Fruit fly (Drosophila melanogaster): ENCODE data around the gene CG7778.

CG7778 gene

DNA sequence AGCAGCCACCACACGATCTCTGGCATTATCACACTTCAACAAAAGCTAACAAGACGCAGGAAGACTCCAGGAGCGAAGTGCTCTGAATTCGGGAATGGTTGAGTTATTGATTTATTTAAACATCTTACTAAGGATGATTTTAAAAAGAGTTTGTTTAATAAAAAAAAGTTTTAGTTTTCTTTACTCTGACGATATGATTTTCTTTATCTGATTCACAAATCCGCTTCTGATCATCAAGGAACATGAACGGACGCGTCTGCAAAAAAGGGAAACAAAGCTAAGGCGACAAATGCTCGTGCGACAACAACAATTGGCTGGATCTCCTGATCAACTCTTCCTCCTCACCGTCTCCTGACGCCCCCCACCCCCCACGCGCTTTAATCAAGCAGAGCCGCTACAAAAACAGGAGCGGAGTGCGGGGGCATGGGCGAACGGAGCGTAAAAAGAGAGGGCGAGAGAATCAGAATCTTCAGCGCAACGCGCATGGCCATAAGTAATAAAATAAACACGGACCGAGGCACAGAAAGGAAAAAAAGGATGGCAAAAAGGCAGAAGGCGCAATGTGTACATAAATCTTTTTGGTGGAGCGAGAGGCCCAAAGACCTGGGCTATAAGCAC lies 47.1 kb upstream of the CG7778 start (continued):
- TF ChIP-seq CG7368 (GFP tag; optimal IDR thresholded peaks at IDR 0.05), result peak; percentile 72
- TF ChIP-seq lz (GFP tag; optimal IDR thresholded peaks at IDR 0.05), result peak; percentile 93
- TF ChIP-seq Hr38 (GFP tag; optimal IDR thresholded peaks at IDR 0.05), result no peak
- TF ChIP-seq CG31627 (GFP tag; optimal IDR thresholded peaks at IDR 0.05), result peak; percentile 86
- peak; percentile 94 for TF ChIP-seq Sox14 (GFP tag; optimal IDR thresholded peaks at IDR 0.05)
- peak; percentile 91 for TF ChIP-seq fd59A (GFP tag; optimal IDR thresholded peaks at IDR 0.05)
- TF ChIP-seq CG1621 (tag; optimal IDR thresholded peaks at IDR 0.05), result peak; percentile 74
- TF ChIP-seq Sox15 (GFP tag; optimal IDR thresholded peaks at IDR 0.05), result peak; percentile 78
- peak; percentile 60 to 70 for TF ChIP-seq salr (GFP tag; optimal IDR thresholded peaks at IDR 0.05)
- peak; percentile 82 for TF ChIP-seq Ets96B (tag; optimal IDR thresholded peaks at IDR 0.05)
- TF ChIP-seq CG16779 (tag; optimal IDR thresholded peaks at IDR 0.05), result no peak
- no peak for TF ChIP-seq CG4318 (GFP tag; optimal IDR thresholded peaks at IDR 0.05)
- peak; percentile 80 for TF ChIP-seq OdsH (GFP tag; optimal IDR thresholded peaks at IDR 0.05)
- no peak for TF ChIP-seq CG32006 (GFP tag; optimal IDR thresholded peaks at IDR 0.05)
- TF ChIP-seq Eip78C (GFP tag), result peak; percentile 97
- peak; percentile 91 for TF ChIP-seq Hr39 (GFP tag; optimal IDR thresholded peaks at IDR 0.05)
- peak; percentile 95 for TF ChIP-seq esn (GFP tag; optimal IDR thresholded peaks at IDR 0.05)
- peak; percentile 91 for TF ChIP-seq CG11902 (GFP tag; optimal IDR thresholded peaks at IDR 0.05)
- peak; percentile 79 for TF ChIP-seq vri (GFP tag; optimal IDR thresholded peaks at IDR 0.05)
- peak; percentile 89 for TF ChIP-seq Smox (GFP tag; optimal IDR thresholded peaks at IDR 0.05)
- no peak for TF ChIP-seq CG6276 (GFP tag; optimal IDR thresholded peaks at IDR 0.05)

dm6 chr2L:8300220-8301167 lies 45.9 kb upstream of the CG7778 start, which contains the start of gene Btk:
Btk (minus strand) TSS chr2L:8301079.
- no peak for TF ChIP-seq CG11762 (GFP tag; optimal IDR thresholded peaks at IDR 0.05; ENCODE audit: insufficient read depth)
- TF ChIP-seq fkh (GFP tag; optimal IDR thresholded peaks at IDR 0.05), result peak; percentile 61
- 0 out of 3 replicates have a peak, but pooled peaks have one; percentile 19 for TF ChIP-seq CG6163 (GFP tag; IDR thresholded peaks at IDR 0.05)
- peak; percentile 10 for TF ChIP-seq dsx (GFP tag; optimal IDR thresholded peaks at IDR 0.05; ENCODE audit: poor library complexity, severe bottlenecking)
- no peak for TF ChIP-seq OdsH (GFP tag; optimal IDR thresholded peaks at IDR 0.05)
- TF ChIP-seq Sox14 (GFP tag; optimal IDR thresholded peaks at IDR 0.05), result peak; percentile 27
- peak; percentile 83 for TF ChIP-seq Blimp-1 (GFP tag; optimal IDR thresholded peaks at IDR 0.05)
- TF ChIP-seq CG6854 (GFP tag; optimal IDR thresholded peaks at IDR 0.05), result peak; percentile 40
- TF ChIP-seq topi (GFP tag; optimal IDR thresholded peaks at IDR 0.05), result no peak

- TF ChIP-seq Blimp-1 (GFP tag; optimal IDR thresholded peaks at IDR 0.05), result no peak
- peak; percentile 0 for TF ChIP-seq esn (GFP tag; optimal IDR thresholded peaks at IDR 0.05)
Measured at dm6 chr2L:8302766-8303479, 43.5 kb upstream of the CG7778 start, which contains the start of the genes wol and Scgalpha. wol (minus strand) TSS chr2L:8302985. Scgalpha (plus strand) TSS chr2L:8303429.

- TF ChIP-seq fd85E (GFP tag; optimal IDR thresholded peaks at IDR 0.05), result no peak
Measured at dm6 chr2L:8304635-8305034, 41.8 kb upstream of the CG7778 start.

DNA sequence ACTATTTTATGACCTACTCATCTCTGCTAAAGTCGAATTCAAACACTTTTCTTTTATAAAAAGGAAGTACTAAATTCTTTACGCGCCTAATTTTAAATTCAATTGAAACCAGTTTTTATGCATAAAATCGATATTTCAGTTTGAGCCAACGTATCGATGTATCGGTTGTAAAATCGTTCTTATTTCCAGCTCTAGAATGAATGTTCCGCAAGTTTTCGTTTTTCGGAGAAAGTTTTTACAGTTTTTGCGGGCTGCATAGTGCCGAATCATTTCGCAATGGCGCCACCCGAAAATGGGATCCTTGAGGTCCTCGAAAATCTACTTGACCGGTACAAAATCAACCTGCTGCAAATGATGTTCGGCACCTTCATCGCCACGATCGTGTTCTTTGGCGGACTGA lies 41.0 kb upstream of the CG7778 start, which contains the start of gene CG7840:
Gene CG7840, plus strand, starts transcription at position 178 of the 400 bp plus-strand sequence.
- TF ChIP-seq Blimp-1 (GFP tag; optimal IDR thresholded peaks at IDR 0.05) (peak; percentile 14), CG6276 (GFP tag; optimal IDR thresholded peaks at IDR 0.05) (no peak)

Data from whole organism, prepupa.